Worm (Caenorhabditis elegans) whole organism, L4 larva: ENCODE results near the gene C45H4.13.

Experiments used
- egl-27 ChIP-seq: sonication (generic microtip); optimal IDR thresholded peaks from 3 replicates; lab custom pipeline; 2017; ENCODE audit warnings: missing biosample characterization, missing genetic modification reagents, missing genetic modification characterization
- fos-1 ChIP-seq: fragments of 150-350 bp; optimal IDR thresholded peaks from 2 replicates; lab custom pipeline; 2014; ENCODE audit warnings: missing biosample characterization, missing genetic modification characterization
- madf-5 ChIP-seq, 2 experiments: fragments of 200-800 bp; sonication (Bioruptor generic); IDR thresholded peaks; 2 replicates each; pipeline ENCODE4 v1.3.6; 2022; ENCODE audit warnings: missing compliant biosample characterization in 2 of 2, missing genetic modification characterization in 2 of 2
- mxl-2 ChIP-seq: fragments of 200-800 bp; sonication (Bioruptor generic); conservative IDR thresholded peaks from 2 replicates; pipeline ENCODE4 v1.3.6; 2022; ENCODE audit warnings: missing genetic modification reagents, missing genetic modification characterization, missing compliant biosample characterization
- ztf-11 ChIP-seq: fragments of 150-350 bp; optimal IDR thresholded peaks from 2 replicates; lab custom pipeline; 2014; ENCODE audit warnings: missing biosample characterization, missing genetic modification characterization

DNA sequence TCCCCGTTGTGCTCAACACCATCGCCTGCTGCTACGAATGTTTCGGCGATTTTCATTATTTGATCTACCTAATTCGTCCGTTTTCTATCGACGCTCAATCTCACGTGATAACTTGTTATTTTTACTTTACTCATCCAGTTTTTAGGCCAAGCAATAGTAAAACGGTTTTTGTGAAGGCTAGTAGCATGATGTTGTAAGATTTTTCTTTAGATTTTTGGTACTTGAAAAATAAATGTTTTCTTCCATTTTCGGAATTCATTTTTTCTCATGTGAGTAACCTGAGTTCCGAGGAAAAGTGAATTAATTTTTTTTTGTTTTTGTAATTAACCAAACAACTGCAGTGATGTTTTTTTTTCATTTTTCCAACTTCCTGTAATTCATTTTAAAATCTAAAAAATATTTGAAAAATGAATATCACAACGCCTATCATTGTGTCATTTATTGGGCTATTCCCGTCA lies 26.6 kb upstream of the C45H4.13 start, which contains the start of gene srbc-17:
- no peak for TF ChIP-seq fos-1 (tag; lab: Kevin White, UChicago)
- no peak for TF ChIP-seq egl-27 (tag; lab: Kevin White, UChicago)
- TF ChIP-seq mxl-2 (GFP tag; lab: Robert Waterston, UW): no peak
- TF ChIP-seq madf-5 (GFP tag; IDR thresholded peaks at IDR 0.05; lab: Robert Waterston, UW): no peak
- no peak for TF ChIP-seq ztf-11
